In the genomic region with DNA sequence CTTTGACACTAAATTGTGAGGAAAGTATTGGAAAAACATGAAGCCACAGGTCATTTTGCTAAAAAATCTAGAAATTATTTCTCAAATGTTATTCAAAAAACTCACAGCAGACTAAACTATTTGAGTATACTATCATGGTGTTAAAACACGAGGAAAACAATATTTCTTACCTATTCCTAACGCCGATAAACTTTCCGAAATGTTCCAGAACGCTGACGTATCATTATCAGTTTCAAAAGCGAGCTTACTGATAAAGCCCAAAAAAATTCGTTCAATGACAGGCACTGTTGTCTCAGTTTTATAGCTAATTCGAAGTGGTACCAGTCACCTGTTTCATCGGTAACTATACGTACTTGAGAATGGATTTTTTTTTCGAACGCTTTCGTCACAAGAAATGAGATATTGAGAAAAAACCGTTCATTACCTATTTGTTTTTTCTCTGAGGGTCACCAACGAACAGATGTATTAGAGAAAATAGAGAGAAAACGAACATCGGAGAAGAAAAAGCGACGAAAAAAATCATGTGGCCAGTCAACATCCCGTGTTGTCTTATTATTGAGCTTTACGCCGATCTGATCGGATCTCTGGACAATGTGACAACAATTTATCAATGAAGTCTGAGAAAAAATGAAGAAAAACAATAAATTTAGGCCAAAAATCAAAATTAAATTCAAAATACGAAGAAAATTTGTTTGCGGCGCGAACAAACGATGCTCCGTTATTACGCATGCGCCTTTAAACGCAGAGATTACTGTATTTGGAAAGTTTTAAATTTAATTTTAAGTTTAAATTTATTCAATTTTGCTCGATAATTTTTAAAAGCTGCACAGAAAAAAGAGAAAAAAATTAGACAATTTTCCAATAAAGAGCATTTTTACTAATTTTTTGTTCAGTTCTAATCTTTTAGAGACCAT, we compare ENCODE assay signal across 1 worm cellular context.
TF ChIP-seq lines count a peak whose summit lies in the region.

No protein-coding gene starts in this region.

TF ChIP-seq in whole organism, young adult, 124 proteins besides CTCF, POLR2A, EP300 and RAD21 (continued from another document):
- TF ChIP-seq lsl-1 (GFP tag; optimal IDR thresholded peaks at IDR 0.05; lab: Kevin White, UChicago): peak; percentile 87
- TF ChIP-seq ceh-79 (tag; optimal IDR thresholded peaks at IDR 0.05; lab: Kevin White, UChicago): no peak
- no peak for TF ChIP-seq F49E8.2 (tag; optimal IDR thresholded peaks at IDR 0.05; lab: Kevin White, UChicago; ENCODE audit: insufficient read depth)
- no peak for TF ChIP-seq rcor-1 (GFP tag; IDR thresholded peaks at IDR 0.05; lab: Robert Waterston, UW)
- TF ChIP-seq dpl-1 (GFP tag; optimal IDR thresholded peaks at IDR 0.05; lab: Kevin White, UChicago): peak; percentile 73
- no peak for TF ChIP-seq zim-3 (tag; optimal IDR thresholded peaks at IDR 0.05; lab: Kevin White, UChicago)
- TF ChIP-seq F10E7.11 (tag; optimal IDR thresholded peaks at IDR 0.05; lab: Kevin White, UChicago): no peak
- TF ChIP-seq ets-4 (GFP tag; optimal IDR thresholded peaks at IDR 0.05; lab: Kevin White, UChicago): no peak
- peak; percentile 70 for TF ChIP-seq snpc-4 (GFP tag; optimal IDR thresholded peaks at IDR 0.05; lab: Kevin White, UChicago)
- TF ChIP-seq snpc-4 (tag; optimal IDR thresholded peaks at IDR 0.05; lab: Kevin White, UChicago): peak in 3 of 4 experiments; percentile 87 to 92 (median 90)
- no peak for TF ChIP-seq hmg-20 (GFP tag; IDR thresholded peaks at IDR 0.05; lab: Robert Waterston, UW)
- TF ChIP-seq tbp1 (GFP tag; optimal IDR thresholded peaks at IDR 0.05; lab: Kevin White, UChicago): peak; percentile 57
- no peak for TF ChIP-seq tlf-1 (GFP tag; optimal IDR thresholded peaks at IDR 0.05; lab: Kevin White, UChicago)
- no peak for TF ChIP-seq ztf-3 (GFP tag; optimal IDR thresholded peaks at IDR 0.05; lab: Kevin White, UChicago)
- TF ChIP-seq nhr-27 (tag; optimal IDR thresholded peaks at IDR 0.05; lab: Kevin White, UChicago): no peak
- peak; percentile 89 for TF ChIP-seq madf-6 (GFP tag; IDR thresholded peaks at IDR 0.05; lab: Robert Waterston, UW)
- TF ChIP-seq let-526 (GFP tag; IDR thresholded peaks at IDR 0.05; lab: Robert Waterston, UW): no peak
- TF ChIP-seq F23B12.7 (tag; optimal IDR thresholded peaks at IDR 0.05; lab: Kevin White, UChicago; ENCODE audit: insufficient read depth): no peak
- TF ChIP-seq hrde-1 (tag; optimal IDR thresholded peaks at IDR 0.05; lab: Kevin White, UChicago; ENCODE audit: borderline replicate concordance): no peak
- TF ChIP-seq ztf-26 (tag; optimal IDR thresholded peaks at IDR 0.05; lab: Kevin White, UChicago): no peak
- no peak for TF ChIP-seq lin-26 (GFP tag; IDR thresholded peaks at IDR 0.05; lab: Robert Waterston, UW)
- no peak for TF ChIP-seq hlh-26 (GFP tag; conservative IDR thresholded peaks at IDR 0.05; lab: Robert Waterston, UW)
- no peak for TF ChIP-seq chd-7 (tag; optimal IDR thresholded peaks at IDR 0.05; lab: Kevin White, UChicago)
- TF ChIP-seq mxl-1 (tag; optimal IDR thresholded peaks at IDR 0.05; lab: Kevin White, UChicago): no peak
- TF ChIP-seq him-1 (tag; optimal IDR thresholded peaks at IDR 0.05; lab: Kevin White, UChicago): no peak
- peak; percentile 30; the same call in 1 of the 2 replicates for TF ChIP-seq dox-1 (GFP tag; IDR thresholded peaks at IDR 0.05; lab: Robert Waterston, UW)
- TF ChIP-seq let-607 (tag; optimal IDR thresholded peaks at IDR 0.05; lab: Kevin White, UChicago): no peak
- TF ChIP-seq sdz-38 (tag; optimal IDR thresholded peaks at IDR 0.05; lab: Kevin White, UChicago): no peak
- no peak for TF ChIP-seq C06A6.2 (GFP tag; conservative IDR thresholded peaks at IDR 0.05; lab: Robert Waterston, UW)
- TF ChIP-seq cebp-1 (GFP tag; IDR thresholded peaks at IDR 0.05; lab: Robert Waterston, UW): no peak
- no peak for TF ChIP-seq cebp-1 (tag; optimal IDR thresholded peaks at IDR 0.05; lab: Kevin White, UChicago)
- peak; percentile 47 for TF ChIP-seq snpc-1.3 (tag; optimal IDR thresholded peaks at IDR 0.05; lab: Kevin White, UChicago; ENCODE audit: insufficient read depth)
- no peak for TF ChIP-seq atf-7 (tag; optimal IDR thresholded peaks at IDR 0.05; lab: Kevin White, UChicago)
- no peak for TF ChIP-seq F55B11.4 (tag; optimal IDR thresholded peaks at IDR 0.05; lab: Kevin White, UChicago; ENCODE audit: borderline replicate concordance, insufficient read depth)
- no peak for TF ChIP-seq F57C9.4 (tag; optimal IDR thresholded peaks at IDR 0.05; lab: Kevin White, UChicago)
- TF ChIP-seq T26A5.8 (tag; optimal IDR thresholded peaks at IDR 0.05; lab: Kevin White, UChicago): no peak
- no peak for TF ChIP-seq ceh-58 (GFP tag; IDR thresholded peaks at IDR 0.05; lab: Robert Waterston, UW)
- TF ChIP-seq rec-8 (tag; optimal IDR thresholded peaks at IDR 0.05; lab: Kevin White, UChicago): no peak
- no peak for TF ChIP-seq snpc-3.4 (tag; optimal IDR thresholded peaks at IDR 0.05; lab: Kevin White, UChicago)
- TF ChIP-seq madf-3 (GFP tag; IDR thresholded peaks at IDR 0.05; lab: Robert Waterston, UW): no peak
- TF ChIP-seq F57A8.1 (GFP tag; optimal IDR thresholded peaks at IDR 0.05; lab: Kevin White, UChicago): no peak
- TF ChIP-seq lsy-27 (tag; optimal IDR thresholded peaks at IDR 0.05; lab: Kevin White, UChicago; ENCODE audit: borderline replicate concordance, insufficient read depth): no peak
- TF ChIP-seq nhr-80 (tag; optimal IDR thresholded peaks at IDR 0.05; lab: Kevin White, UChicago): peak; percentile 19
- no peak for TF ChIP-seq lag-1 (GFP tag; IDR thresholded peaks at IDR 0.05; lab: Robert Waterston, UW)
- no peak for TF ChIP-seq Y56A3A.18 (GFP tag; IDR thresholded peaks at IDR 0.05; lab: Robert Waterston, UW)
- no peak for TF ChIP-seq C17E4.6 (GFP tag; IDR thresholded peaks at IDR 0.05; lab: Robert Waterston, UW)
- TF ChIP-seq egl-44 (GFP tag; IDR thresholded peaks at IDR 0.05; lab: Robert Waterston, UW): no peak
- TF ChIP-seq ZK185.1 (tag; optimal IDR thresholded peaks at IDR 0.05; lab: Kevin White, UChicago; ENCODE audit: poor library complexity, severe bottlenecking): no peak
- TF ChIP-seq ztf-18 (tag; optimal IDR thresholded peaks at IDR 0.05; lab: Kevin White, UChicago): no peak
- no peak for TF ChIP-seq unc-130 (GFP tag; optimal IDR thresholded peaks at IDR 0.05; lab: Kevin White, UChicago)
- no peak for TF ChIP-seq zfh-2 (GFP tag; conservative IDR thresholded peaks at IDR 0.05; lab: Robert Waterston, UW)
- no peak for TF ChIP-seq nfya-2 (GFP tag; IDR thresholded peaks at IDR 0.05; lab: Robert Waterston, UW)
- TF ChIP-seq ceh-100 (GFP tag; IDR thresholded peaks at IDR 0.05; lab: Robert Waterston, UW): no peak
- TF ChIP-seq B0336.3 (GFP tag; IDR thresholded peaks at IDR 0.05; lab: Robert Waterston, UW): no peak
- TF ChIP-seq somi-1 (GFP tag; optimal IDR thresholded peaks at IDR 0.05; lab: Kevin White, UChicago): peak; percentile 48
- no peak for TF ChIP-seq mes-4 (tag; optimal IDR thresholded peaks at IDR 0.05; lab: Kevin White, UChicago)
- TF ChIP-seq cebp-2 (GFP tag; IDR thresholded peaks at IDR 0.05; lab: Robert Waterston, UW): no peak
- no peak for TF ChIP-seq fkh-3 (tag; optimal IDR thresholded peaks at IDR 0.05; lab: Kevin White, UChicago)
- TF ChIP-seq snpc-1.1 (tag; optimal IDR thresholded peaks at IDR 0.05; lab: Kevin White, UChicago; ENCODE audit: insufficient read depth): peak; percentile 12
- no peak for TF ChIP-seq die-1 (tag; optimal IDR thresholded peaks at IDR 0.05; lab: Kevin White, UChicago)
- no peak for TF ChIP-seq Y53F4B.3 (GFP tag; IDR thresholded peaks at IDR 0.05; lab: Robert Waterston, UW)
- TF ChIP-seq nfyb-1 (GFP tag; IDR thresholded peaks at IDR 0.05; lab: Robert Waterston, UW): 0 out of 2 replicates have a peak, but pooled peaks have one; percentile 22
- no peak for TF ChIP-seq nhr-90 (tag; optimal IDR thresholded peaks at IDR 0.05; lab: Kevin White, UChicago)
- TF ChIP-seq ceh-40 (GFP tag; IDR thresholded peaks at IDR 0.05; lab: Robert Waterston, UW): no peak
- no peak for TF ChIP-seq ekl-4 (GFP tag; IDR thresholded peaks at IDR 0.05; lab: Robert Waterston, UW)
- no peak for TF ChIP-seq gei-17 (GFP tag; optimal IDR thresholded peaks at IDR 0.05; lab: Kevin White, UChicago)
- no peak for TF ChIP-seq sptf-2 (GFP tag; optimal IDR thresholded peaks at IDR 0.05; lab: Kevin White, UChicago)
- no peak for TF ChIP-seq B0019.2 (GFP tag; conservative IDR thresholded peaks at IDR 0.05; lab: Robert Waterston, UW)
- no peak for TF ChIP-seq K12H6.12 (tag; optimal IDR thresholded peaks at IDR 0.05; lab: Kevin White, UChicago)
- no peak for TF ChIP-seq lir-1 (GFP tag; conservative IDR thresholded peaks at IDR 0.05; lab: Robert Waterston, UW)
- TF ChIP-seq hlh-12 (tag; optimal IDR thresholded peaks at IDR 0.05; lab: Kevin White, UChicago): no peak
- TF ChIP-seq efl-1 (GFP tag; optimal IDR thresholded peaks at IDR 0.05; lab: Kevin White, UChicago): peak; percentile 76
- TF ChIP-seq hsf-1 (GFP tag; IDR thresholded peaks at IDR 0.05; lab: Robert Waterston, UW): peak; percentile 5; the same call in 1 of the 2 replicates
- no peak for TF ChIP-seq ztf-28 (GFP tag; IDR thresholded peaks at IDR 0.05; lab: Robert Waterston, UW)
- TF ChIP-seq bed-2 (GFP tag; IDR thresholded peaks at IDR 0.05; lab: Robert Waterston, UW): no peak
- peak; percentile 42; the same call in 1 of the 2 replicates for TF ChIP-seq ceh-91 (GFP tag; IDR thresholded peaks at IDR 0.05; lab: Robert Waterston, UW)
- TF ChIP-seq nfya-1 (tag; optimal IDR thresholded peaks at IDR 0.05; lab: Kevin White, UChicago; ENCODE audit: borderline replicate concordance, insufficient read depth): no peak
- TF ChIP-seq dpff-1 (tag; optimal IDR thresholded peaks at IDR 0.05; lab: Kevin White, UChicago): no peak
- no peak for TF ChIP-seq lin-40 (tag; optimal IDR thresholded peaks at IDR 0.05; lab: Kevin White, UChicago)
- no peak for TF ChIP-seq attf-5 (GFP tag; optimal IDR thresholded peaks at IDR 0.05; lab: Kevin White, UChicago)
- TF ChIP-seq repo-1 (tag; optimal IDR thresholded peaks at IDR 0.05; lab: Kevin White, UChicago): no peak
- TF ChIP-seq F22D6.2 (tag; optimal IDR thresholded peaks at IDR 0.05; lab: Kevin White, UChicago): no peak
- no peak for TF ChIP-seq Y67H2A.10 (GFP tag; conservative IDR thresholded peaks at IDR 0.05; lab: Robert Waterston, UW)
- TF ChIP-seq athp-1 (tag; optimal IDR thresholded peaks at IDR 0.05; lab: Kevin White, UChicago): no peak
- TF ChIP-seq bed-1 (GFP tag; IDR thresholded peaks at IDR 0.05; lab: Robert Waterston, UW): no peak
- TF ChIP-seq madf-10 (tag; optimal IDR thresholded peaks at IDR 0.05; lab: Kevin White, UChicago): no peak
- TF ChIP-seq F33H1.4 (GFP tag; IDR thresholded peaks at IDR 0.05; lab: Robert Waterston, UW): peak; percentile 34; the same call in 1 of the 2 replicates
- TF ChIP-seq mel-28 (tag; optimal IDR thresholded peaks at IDR 0.05; lab: Kevin White, UChicago; ENCODE audit: borderline replicate concordance): no peak
- TF ChIP-seq attf-6 (GFP tag; IDR thresholded peaks at IDR 0.05; lab: Robert Waterston, UW): no peak
- TF ChIP-seq B0261.1 (tag; optimal IDR thresholded peaks at IDR 0.05; lab: Kevin White, UChicago): no peak
